Worm (Caenorhabditis elegans): ENCODE results near the gene yju-2.

Gene yju-2

DNA sequence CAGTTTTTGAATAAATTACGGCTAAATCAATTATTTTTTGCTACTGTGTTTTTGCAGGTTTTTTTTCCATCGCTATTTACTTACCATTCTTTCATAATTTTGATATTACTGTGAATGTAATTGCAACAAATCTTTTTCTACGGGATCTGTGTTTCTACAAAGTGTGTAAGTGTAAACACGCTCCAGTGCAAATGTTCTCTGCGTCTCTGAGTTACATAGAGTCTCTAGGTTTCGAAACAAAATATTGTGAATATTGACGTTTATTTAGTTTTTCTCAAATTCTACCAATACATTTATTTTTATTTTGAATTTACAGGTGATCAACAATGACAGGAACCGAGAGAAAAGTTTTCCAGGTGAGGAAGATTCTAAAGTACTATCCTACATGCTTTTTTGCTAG lies at the start of gene yju-2 (continued):
- TF ChIP-seq unc-98 (GFP tag; IDR thresholded peaks at IDR 0.05) (no peak), lin-39 (tag; optimal IDR thresholded peaks at IDR 0.05) (no peak), aha-1 (tag; optimal IDR thresholded peaks at IDR 0.05) (no peak), C04F5.9 (tag; optimal IDR thresholded peaks at IDR 0.05) (no peak), snu-23 (GFP tag; optimal IDR thresholded peaks at IDR 0.05) (peak; percentile 72), ceh-63 (GFP tag; optimal IDR thresholded peaks at IDR 0.05) (no peak), isw-1 (GFP tag; IDR thresholded peaks at IDR 0.05) (peak; percentile 49), ceh-82 (tag; optimal IDR thresholded peaks at IDR 0.05) (peak in 2 of 3 experiments; percentile 28 to 75), efl-1 (optimal IDR thresholded peaks at IDR 0.05) (peak; percentile 74 to 83), efl-1 (GFP tag; optimal IDR thresholded peaks at IDR 0.05 in 1 of 2) (peak; percentile 63 to 95), unc-62 (GFP tag; optimal IDR thresholded peaks at IDR 0.05) (no peak), egl-13 (tag; optimal IDR thresholded peaks at IDR 0.05) (no peak), ceh-88 (GFP tag; IDR thresholded peaks at IDR 0.05) (peak; percentile 9; the same call in 1 of the 2 replicates), unc-86 (tag; optimal IDR thresholded peaks at IDR 0.05) (peak; percentile 16), skn-1 (tag; optimal IDR thresholded peaks at IDR 0.05) (peak; percentile 59), nhr-237 (tag; optimal IDR thresholded peaks at IDR 0.05) (peak; percentile 51), irx-1 (tag; optimal IDR thresholded peaks at IDR 0.05) (no peak), lin-13 (GFP tag; optimal IDR thresholded peaks at IDR 0.05) (peak; percentile 70), jun-1 (tag; optimal IDR thresholded peaks at IDR 0.05) (no peak), ces-1 (GFP tag; optimal IDR thresholded peaks at IDR 0.05) (no peak), lin-14 (GFP tag; optimal IDR thresholded peaks at IDR 0.05) (peak; percentile 59), unc-30 (tag; optimal IDR thresholded peaks at IDR 0.05) (no peak), ets-5 (GFP tag; IDR thresholded peaks at IDR 0.05) (no peak), tlp-1 (tag; optimal IDR thresholded peaks at IDR 0.05) (no peak), F16B12.6 (tag; optimal IDR thresholded peaks at IDR 0.05) (peak; percentile 45), ztf-11 (tag; optimal IDR thresholded peaks at IDR 0.05) (no peak), pag-3 (tag; optimal IDR thresholded peaks at IDR 0.05; ENCODE audit: borderline replicate concordance, insufficient read depth) (no peak), mep-1 (tag; optimal IDR thresholded peaks at IDR 0.05) (peak; percentile 47), sup-37 (GFP tag; optimal IDR thresholded peaks at IDR 0.05) (no peak), unc-130 (tag; optimal IDR thresholded peaks at IDR 0.05) (no peak), nhr-84 (tag; optimal IDR thresholded peaks at IDR 0.05) (no peak), egl-27 (tag; optimal IDR thresholded peaks at IDR 0.05) (peak in 1 of 2 experiments; percentile 57)

DNA sequence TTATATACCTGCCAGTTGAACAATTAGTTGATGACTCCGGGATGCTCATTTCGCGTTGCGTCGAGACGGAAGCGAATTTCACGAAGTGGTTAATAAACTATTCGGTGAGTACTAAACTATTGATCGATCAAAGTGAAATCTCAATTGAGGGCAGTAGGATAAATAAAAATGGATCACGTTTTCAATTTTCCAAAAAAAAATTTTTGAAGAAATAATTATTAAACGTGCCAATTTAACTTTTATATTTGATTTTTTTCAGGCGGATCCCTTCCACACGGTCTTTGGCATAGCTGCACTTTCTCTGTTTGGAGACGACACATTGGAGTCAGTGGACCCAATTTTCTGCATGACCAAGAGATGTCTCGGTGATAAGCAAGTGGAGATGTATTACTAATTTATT lies 48.1 kb upstream of the yju-2 start, which contains the start of gene B0280.17:
TSS of gene B0280.17 (minus strand) at position 101 of the 400 bp plus-strand sequence.
- TF ChIP-seq efl-3 (GFP tag; optimal IDR thresholded peaks at IDR 0.05), result no peak
- TF ChIP-seq nhr-84 (tag; optimal IDR thresholded peaks at IDR 0.05), result no peak
- TF ChIP-seq unc-86 (tag; optimal IDR thresholded peaks at IDR 0.05), result no peak
- no peak for TF ChIP-seq irx-1 (tag; optimal IDR thresholded peaks at IDR 0.05)
- no peak for TF ChIP-seq mab-9 (GFP tag; IDR thresholded peaks at IDR 0.05)
- TF ChIP-seq unc-98 (GFP tag; IDR thresholded peaks at IDR 0.05), result no peak
- no peak for TF ChIP-seq sox-4 (tag; optimal IDR thresholded peaks at IDR 0.05)
- TF ChIP-seq nhr-19 (GFP tag; conservative IDR thresholded peaks at IDR 0.05), result no peak
- no peak for TF ChIP-seq mdl-1 (tag; optimal IDR thresholded peaks at IDR 0.05)
- TF ChIP-seq F16B12.6 (tag; optimal IDR thresholded peaks at IDR 0.05), result no peak
- no peak for TF ChIP-seq mef-2 (tag; optimal IDR thresholded peaks at IDR 0.05)
- TF ChIP-seq hlh-4 (tag; optimal IDR thresholded peaks at IDR 0.05), result no peak
- TF ChIP-seq zip-4 (GFP tag; optimal IDR thresholded peaks at IDR 0.05), result no peak
- no peak for TF ChIP-seq fkh-4 (tag; optimal IDR thresholded peaks at IDR 0.05; ENCODE audit: borderline replicate concordance)
- no peak for TF ChIP-seq swsn-7 (tag; optimal IDR thresholded peaks at IDR 0.05)
- no peak for TF ChIP-seq snpc-4 (tag; optimal IDR thresholded peaks at IDR 0.05)
- no peak for TF ChIP-seq pax-3 (tag; optimal IDR thresholded peaks at IDR 0.05)
